Fruit fly (Drosophila melanogaster) whole organism, wandering third instar larva: ENCODE measurements around the gene CG17118.

Source experiments
- Abd-B ChIP-seq: fragments of >200 bp; optimal IDR thresholded peaks from 2 replicates; lab custom pipeline; 2017; ENCODE audit warnings: missing biosample characterization, missing genetic modification characterization
- CG32264 ChIP-seq: fragments of 200-800 bp; sonication (Bioruptor generic); optimal IDR thresholded peaks from 2 replicates; lab custom pipeline; 2016; ENCODE audit warnings: missing biosample characterization, missing genetic modification characterization
- Dif ChIP-seq: fragments of 200-275, 200-300 bp; sonication (Bioruptor generic); optimal IDR thresholded peaks from 2 replicates; lab custom pipeline; 2018; ENCODE audit warnings: missing biosample characterization, missing genetic modification characterization; ENCODE audit not compliant: partially characterized antibody
- GATAd ChIP-seq: sonication (Bioruptor generic); optimal IDR thresholded peaks from 2 replicates; lab custom pipeline; 2016; ENCODE audit warnings: missing biosample characterization, missing genetic modification characterization
- Hr78 ChIP-seq: fragments of >200 bp; optimal IDR thresholded peaks from 2 replicates; lab custom pipeline; 2017; ENCODE audit warnings: missing biosample characterization, missing genetic modification characterization
- Mio ChIP-seq: sonication (Bioruptor generic); optimal IDR thresholded peaks from 2 replicates; lab custom pipeline; 2016; ENCODE audit warnings: missing biosample characterization, missing genetic modification characterization
- OdsH ChIP-seq: fragments of 200-800 bp; sonication (Bioruptor generic); optimal IDR thresholded peaks from 2 replicates; lab custom pipeline; 2016; ENCODE audit warnings: missing biosample characterization, mild to moderate bottlenecking, missing genetic modification characterization
- Rel ChIP-seq, 2 experiments: fragments of 200-800 bp; sonication (Bioruptor generic) in 1 of 2; optimal IDR thresholded peaks; 2 replicates in 1 of 2; 3 replicates in 1 of 2; lab custom pipeline; 2016 to 2019; ENCODE audit warnings: mild to moderate bottlenecking in 2 of 2, missing biosample characterization in 2 of 2, missing genetic modification characterization in 2 of 2, moderate library complexity in 1 of 2
- Sp1 ChIP-seq: fragments of 200-800 bp; sonication (Bioruptor generic); optimal IDR thresholded peaks from 3 replicates; lab custom pipeline; 2019; ENCODE audit warnings: missing biosample characterization, mild to moderate bottlenecking, missing genetic modification characterization, moderate library complexity
- sage ChIP-seq: fragments of 200-800 bp; sonication (Bioruptor generic); optimal IDR thresholded peaks from 2 replicates; lab custom pipeline; 2016; ENCODE audit warnings: missing biosample characterization, mild to moderate bottlenecking, missing genetic modification characterization
- usp ChIP-seq: fragments of >200 bp; optimal IDR thresholded peaks from 2 replicates; lab custom pipeline; 2017; ENCODE audit warnings: missing biosample characterization, missing genetic modification characterization

DNA sequence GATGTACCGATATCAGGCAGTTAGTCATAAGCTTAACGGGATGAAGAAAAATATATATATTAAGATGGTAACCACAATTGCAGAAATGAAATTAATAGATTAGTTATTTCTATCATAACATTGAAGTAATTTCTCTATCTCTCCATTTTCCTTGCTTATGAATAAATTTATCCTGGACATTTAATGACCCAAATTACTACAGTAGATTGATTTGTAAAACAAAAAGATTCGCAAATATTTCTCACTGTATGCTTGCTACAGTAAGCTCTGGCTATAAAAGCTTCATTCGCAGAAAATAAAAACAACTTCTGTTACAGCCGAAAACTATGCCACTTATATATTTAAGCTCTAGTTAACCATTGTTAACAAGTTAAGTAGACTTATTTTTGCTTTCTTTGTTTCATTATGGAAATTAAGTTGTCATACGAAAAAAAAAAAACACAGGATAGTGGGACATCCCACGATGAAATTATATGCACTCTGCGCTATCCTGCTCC, 49.4 kb upstream of the CG17118 start, which contains the start of gene CG17105:
- TF ChIP-seq sage = no peak
- no peak for TF ChIP-seq GATAd (GFP tag; lab: Kevin White, UChicago)
- TF ChIP-seq CG32264 (GFP tag; lab: Kevin White, UChicago) = no peak
- TF ChIP-seq Hr78 (GFP tag; lab: Kevin White, UChicago) = no peak
- no peak for TF ChIP-seq usp
- TF ChIP-seq Dif = no peak
- TF ChIP-seq Abd-B (GFP tag; lab: Kevin White, UChicago) = no peak
- no peak for TF ChIP-seq Rel (GFP tag; optimal IDR thresholded peaks at IDR 0.05; lab: Kevin White, UChicago)
- TF ChIP-seq Rel (tag; optimal IDR thresholded peaks at IDR 0.05; lab: Kevin White, UChicago) = no peak
- TF ChIP-seq Mio (GFP tag; lab: Kevin White, UChicago) = no peak
- no peak for TF ChIP-seq OdsH (GFP tag; lab: Kevin White, UChicago)
- no peak for TF ChIP-seq Sp1 (GFP tag; lab: Kevin White, UChicago)
